Fruit fly (Drosophila melanogaster) whole organism, embryonic: ENCODE data around the gene Ac13E.

Source experiments
- CG10267 ChIP-seq: fragments of 200-800 bp; sonication (Bioruptor generic); optimal IDR thresholded peaks from 2 replicates; lab custom pipeline; 2018; ENCODE audit warnings: missing biosample characterization, mild to moderate bottlenecking, missing genetic modification characterization, moderate library complexity
- CG10366 ChIP-seq: fragments of 200-800 bp; sonication (Bioruptor generic); IDR thresholded peaks from 2 replicates; pipeline ENCODE4 v1.3.6; 2022; ENCODE audit warnings: missing biosample characterization, missing genetic modification characterization
- CG10431 ChIP-seq: fragments of 200-800 bp; sonication (Bioruptor generic); optimal IDR thresholded peaks from 3 replicates; lab custom pipeline; 2018; ENCODE audit warnings: missing biosample characterization, mild to moderate bottlenecking, missing genetic modification characterization
- CG11504 ChIP-seq: fragments of 200-800 bp; sonication (Bioruptor generic); optimal IDR thresholded peaks from 3 replicates; lab custom pipeline; 2019; ENCODE audit warnings: missing biosample characterization, mild to moderate bottlenecking, missing genetic modification characterization, moderate library complexity
- CG12236 ChIP-seq: fragments of 200-800 bp; sonication (Bioruptor generic); optimal IDR thresholded peaks from 2 replicates; lab custom pipeline; 2016; ENCODE audit warnings: missing biosample characterization, missing genetic modification characterization
- CG12299 ChIP-seq: fragments of 200-800 bp; sonication (Bioruptor generic); optimal IDR thresholded peaks from 2 replicates; lab custom pipeline; 2018; ENCODE audit warnings: missing biosample characterization, mild to moderate bottlenecking, missing genetic modification characterization
- CG13287 ChIP-seq: fragments of 200-800 bp; sonication (Bioruptor generic); IDR thresholded peaks from 2 replicates; pipeline ENCODE4 v1.3.6; 2022; ENCODE audit warnings: missing biosample characterization, missing genetic modification characterization; ENCODE audit not compliant: partially characterized antibody
- CG13296 ChIP-seq: fragments of 200-800 bp; sonication (Bioruptor generic); optimal IDR thresholded peaks from 3 replicates; lab custom pipeline; 2018; ENCODE audit warnings: missing biosample characterization, mild to moderate bottlenecking, missing genetic modification characterization
- CG14441 ChIP-seq: fragments of 200-800 bp; sonication (Bioruptor generic); IDR thresholded peaks from 2 replicates; pipeline ENCODE4 v1.3.6; 2022; ENCODE audit warnings: missing biosample characterization, missing genetic modification characterization
- CG14860 ChIP-seq: fragments of 200-800 bp; sonication (Bioruptor generic); IDR thresholded peaks from 3 replicates; pipeline ENCODE4 v1.3.6; 2022; ENCODE audit warnings: missing biosample characterization, missing genetic modification characterization; ENCODE audit not compliant: partially characterized antibody
- CG16815 ChIP-seq: fragments of 200-800 bp; sonication (Bioruptor generic); optimal IDR thresholded peaks from 3 replicates; lab custom pipeline; 2017; ENCODE audit warnings: missing biosample characterization, mild to moderate bottlenecking, missing genetic modification characterization
- CG17829 ChIP-seq: fragments of 200-800 bp; optimal IDR thresholded peaks from 2 replicates; lab custom pipeline; 2019; ENCODE audit warnings: missing biosample characterization, mild to moderate bottlenecking, missing genetic modification characterization, moderate library complexity
- CG2129 ChIP-seq: fragments of 200-800 bp; sonication (Bioruptor generic); IDR thresholded peaks from 2 replicates; pipeline ENCODE4 v1.3.6; 2022; ENCODE audit warnings: missing biosample characterization, missing genetic modification characterization; ENCODE audit not compliant: partially characterized antibody
- CG31441 ChIP-seq: fragments of 200-800 bp; sonication (Bioruptor generic); IDR thresholded peaks from 2 replicates; pipeline ENCODE4 v1.3.6; 2022; ENCODE audit warnings: missing biosample characterization, missing genetic modification characterization
- CG33557 ChIP-seq: fragments of 200-800 bp; sonication (Bioruptor generic); optimal IDR thresholded peaks from 2 replicates; lab custom pipeline; 2019; ENCODE audit warnings: missing biosample characterization, mild to moderate bottlenecking, missing genetic modification characterization, moderate library complexity
- CG34376 ChIP-seq: fragments of 200-800 bp; sonication (Bioruptor generic); optimal IDR thresholded peaks from 2 replicates; lab custom pipeline; 2018; ENCODE audit warnings: missing biosample characterization, mild to moderate bottlenecking, missing genetic modification characterization
- CG6175 ChIP-seq: fragments of 200-800 bp; sonication (Bioruptor generic); IDR thresholded peaks from 3 replicates; pipeline ENCODE4 v1.3.6; 2022; ENCODE audit warnings: missing biosample characterization, missing genetic modification characterization
- CG6689 ChIP-seq: fragments of 200-800 bp; sonication (Bioruptor generic); IDR thresholded peaks from 2 replicates; pipeline ENCODE4 v1.3.6; 2022; ENCODE audit warnings: missing biosample characterization, missing genetic modification characterization
- CG7987 ChIP-seq: fragments of 200-800 bp; sonication (Bioruptor generic); optimal IDR thresholded peaks from 2 replicates; lab custom pipeline; 2018; ENCODE audit warnings: missing biosample characterization, mild to moderate bottlenecking, missing genetic modification characterization, moderate library complexity
- CTCF ChIP-seq: fragments of 200-800 bp; sonication (Bioruptor generic); optimal IDR thresholded peaks from 2 replicates; lab custom pipeline; 2017; ENCODE audit warnings: missing biosample characterization, mild to moderate bottlenecking, missing genetic modification characterization, moderate library complexity
- D ChIP-seq, 2 experiments: fragments of 200-800 bp in 1 of 2; fragments of >200 bp in 1 of 2; sonication (Bioruptor generic) in 1 of 2; optimal IDR thresholded peaks; 2 replicates in 1 of 2; 3 replicates in 1 of 2; lab custom pipeline; 2017; ENCODE audit warnings: mild to moderate bottlenecking in 1 of 2, missing biosample characterization in 1 of 2, missing genetic modification characterization in 1 of 2, missing genetic modification reagents in 1 of 2
- Dad ChIP-seq: fragments of 200-800 bp; sonication (Bioruptor generic); optimal IDR thresholded peaks from 3 replicates; lab custom pipeline; 2016; ENCODE audit warnings: missing biosample characterization, missing genetic modification characterization
- Dbx ChIP-seq: fragments of 200-800 bp; sonication (Bioruptor generic); IDR thresholded peaks from 3 replicates; pipeline ENCODE4 v1.3.6; 2022; ENCODE audit warnings: missing biosample characterization, missing genetic modification characterization
- Hmr ChIP-seq: fragments of 200-800 bp; sonication (Bioruptor generic); optimal IDR thresholded peaks from 3 replicates; lab custom pipeline; 2017; ENCODE audit warnings: mild to moderate bottlenecking, missing biosample characterization, missing genetic modification reagents, missing genetic modification characterization
- Hmx ChIP-seq: fragments of 200-800 bp; sonication (Bioruptor generic); optimal IDR thresholded peaks from 2 replicates; lab custom pipeline; 2016; ENCODE audit warnings: missing biosample characterization, missing genetic modification characterization
- Hr51 ChIP-seq, 2 experiments: fragments of 200-800 bp; sonication (Bioruptor generic); optimal IDR thresholded peaks; 2 replicates in 1 of 2; 3 replicates in 1 of 2; lab custom pipeline; 2016 to 2018; ENCODE audit warnings: missing biosample characterization in 2 of 2, missing genetic modification characterization in 2 of 2, mild to moderate bottlenecking in 1 of 2, moderate library complexity in 1 of 2
- Hsf ChIP-seq: fragments of 200-800 bp; sonication (Bioruptor generic); optimal IDR thresholded peaks from 3 replicates; lab custom pipeline; 2016; ENCODE audit warnings: missing biosample characterization, missing genetic modification characterization
- Lhr ChIP-seq: fragments of 200-800 bp; sonication (Bioruptor generic); optimal IDR thresholded peaks from 3 replicates; lab custom pipeline; 2017; ENCODE audit warnings: mild to moderate bottlenecking, missing biosample characterization, missing genetic modification reagents, missing genetic modification characterization
- Neu2 ChIP-seq: fragments of 200-800 bp; sonication (Bioruptor generic); optimal IDR thresholded peaks from 3 replicates; lab custom pipeline; 2016; ENCODE audit warnings: missing biosample characterization, missing genetic modification characterization, borderline replicate concordance
- aop ChIP-seq: fragments of 200-800 bp; sonication (Bioruptor generic); IDR thresholded peaks from 2 replicates; pipeline ENCODE4 v1.3.6; 2022; ENCODE audit warnings: missing biosample characterization, missing genetic modification characterization
- ap ChIP-seq: fragments of 200-800 bp; sonication (Bioruptor generic); IDR thresholded peaks from 2 replicates; pipeline ENCODE4 v1.3.6; 2022; ENCODE audit warnings: missing biosample characterization, missing genetic modification characterization
- ato ChIP-seq: fragments of 200-800 bp; sonication (Bioruptor generic); IDR thresholded peaks from 2 replicates; pipeline ENCODE4 v1.3.6; 2022; ENCODE audit warnings: missing biosample characterization, missing genetic modification characterization; ENCODE audit not compliant: partially characterized antibody
- btn ChIP-seq: fragments of 200-800 bp; sonication (Bioruptor generic); optimal IDR thresholded peaks from 2 replicates; lab custom pipeline; 2016; ENCODE audit warnings: missing biosample characterization, missing genetic modification characterization
- chif ChIP-seq, 2 experiments: fragments of 200-800 bp; sonication (Bioruptor generic); optimal IDR thresholded peaks; 3 replicates each; lab custom pipeline; 2016; ENCODE audit warnings: missing biosample characterization in 2 of 2, missing genetic modification characterization in 2 of 2
- dysf ChIP-seq: fragments of 200-800 bp; sonication (Bioruptor generic); IDR thresholded peaks from 3 replicates; pipeline ENCODE4 v1.3.6; 2022; ENCODE audit warnings: missing biosample characterization, missing genetic modification characterization
- ftz-f1 ChIP-seq: fragments of 200-800 bp; sonication (Bioruptor generic); optimal IDR thresholded peaks from 2 replicates; lab custom pipeline; 2016; ENCODE audit warnings: missing biosample characterization, missing genetic modification characterization
- her ChIP-seq: fragments of 200-800 bp; sonication (Bioruptor generic); optimal IDR thresholded peaks from 2 replicates; lab custom pipeline; 2016; ENCODE audit warnings: missing biosample characterization, missing genetic modification characterization
- knrl ChIP-seq: fragments of 200-800 bp; sonication (Bioruptor generic); IDR thresholded peaks from 3 replicates; pipeline ENCODE4 v1.3.6; 2022; ENCODE audit warnings: missing biosample characterization, missing genetic modification characterization; ENCODE audit not compliant: partially characterized antibody
- pros ChIP-seq: fragments of 200-800 bp; sonication (Bioruptor generic); optimal IDR thresholded peaks from 3 replicates; lab custom pipeline; 2019; ENCODE audit warnings: missing biosample characterization, mild to moderate bottlenecking, missing genetic modification characterization, moderate library complexity
- ro ChIP-seq: fragments of 200-800 bp; sonication (Bioruptor generic); IDR thresholded peaks from 2 replicates; pipeline ENCODE4 v1.3.6; 2022; ENCODE audit warnings: missing biosample characterization, missing genetic modification characterization
- scrt ChIP-seq: fragments of 200-800 bp; sonication (Bioruptor generic); optimal IDR thresholded peaks from 2 replicates; lab custom pipeline; 2018; ENCODE audit warnings: missing biosample characterization, mild to moderate bottlenecking, missing genetic modification characterization, moderate library complexity
- shn ChIP-seq: fragments of 200-800 bp; sonication (Bioruptor generic); optimal IDR thresholded peaks from 3 replicates; lab custom pipeline; 2016; ENCODE audit warnings: missing biosample characterization, missing genetic modification characterization
- slou ChIP-seq: fragments of 200-800 bp; sonication (Bioruptor generic); optimal IDR thresholded peaks from 3 replicates; lab custom pipeline; 2016; ENCODE audit warnings: missing biosample characterization, missing genetic modification characterization
- slp2 ChIP-seq: fragments of 200-800 bp; sonication (Bioruptor generic); optimal IDR thresholded peaks from 2 replicates; lab custom pipeline; 2016; ENCODE audit warnings: missing biosample characterization, missing genetic modification characterization
- sna ChIP-seq: fragments of 200-800 bp; sonication (Bioruptor generic); IDR thresholded peaks from 2 replicates; pipeline ENCODE4 v1.3.6; 2022; ENCODE audit warnings: missing biosample characterization, missing genetic modification characterization; ENCODE audit not compliant: partially characterized antibody
- tap ChIP-seq: fragments of 200-800 bp; optimal IDR thresholded peaks from 3 replicates; lab custom pipeline; 2019; ENCODE audit warnings: missing biosample characterization, mild to moderate bottlenecking, missing genetic modification characterization, moderate library complexity
- tll ChIP-seq, 2 experiments: fragments of 200-800 bp in 1 of 2; fragments of >200 bp in 1 of 2; sonication (Bioruptor generic) in 1 of 2; optimal IDR thresholded peaks; 2 replicates each; lab custom pipeline; 2017 to 2019; ENCODE audit warnings: missing biosample characterization in 2 of 2, missing genetic modification characterization in 2 of 2, mild to moderate bottlenecking in 1 of 2, moderate library complexity in 1 of 2
- toy ChIP-seq: fragments of 200-800 bp; sonication (Bioruptor generic); IDR thresholded peaks from 2 replicates; pipeline ENCODE4 v1.3.6; 2022; ENCODE audit warnings: missing biosample characterization, missing genetic modification characterization
- unc-4 ChIP-seq: fragments of 200-800 bp; sonication (Bioruptor generic); IDR thresholded peaks from 2 replicates; pipeline ENCODE4 v1.3.6; 2022; ENCODE audit warnings: missing biosample characterization, missing genetic modification characterization; ENCODE audit not compliant: partially characterized antibody
- wor ChIP-seq: fragments of 200-800 bp; sonication (Bioruptor generic); IDR thresholded peaks from 2 replicates; pipeline ENCODE4 v1.3.6; 2022; ENCODE audit warnings: missing biosample characterization, missing genetic modification characterization

Ac13E gene

dm6 chrX:15498791-15499190, 55.3 kb downstream of the Ac13E start (continued):
- TF ChIP-seq CG10431 (GFP tag; lab: Kevin White, UChicago) (no peak), CG6175 (GFP tag; lab: Robert Waterston, UW) (0 out of 3 replicates have a peak, but pooled peaks have one; percentile 32), toy (GFP tag; lab: Robert Waterston, UW) (no peak), Hmx (no peak), CG17829 (tag; lab: Kevin White, UChicago) (peak; percentile 57), shn (GFP tag; lab: Kevin White, UChicago) (no peak), unc-4 (no peak), CG31441 (GFP tag; lab: Robert Waterston, UW) (0 out of 2 replicates have a peak, but pooled peaks have one; percentile 17), CG10267 (tag; lab: Kevin White, UChicago) (no peak), CG13296 (GFP tag; lab: Kevin White, UChicago) (no peak), knrl (no peak), slou (GFP tag; lab: Kevin White, UChicago) (no peak), CG10366 (GFP tag; lab: Robert Waterston, UW) (no peak), sna (GFP tag; lab: Robert Waterston, UW) (no peak), Hr51 (GFP tag; optimal IDR thresholded peaks at IDR 0.05; lab: Kevin White, UChicago) (peak in 1 of 2 experiments; percentile 0), CTCF (GFP tag; lab: Kevin White, UChicago) (peak; percentile 50), CG33557 (GFP tag; lab: Kevin White, UChicago) (peak; percentile 61), CG14441 (GFP tag; lab: Robert Waterston, UW) (no peak), scrt (no peak), CG12299 (tag; lab: Kevin White, UChicago) (no peak), CG2129 (GFP tag; lab: Robert Waterston, UW) (no peak), CG12236 (no peak), CG7987 (GFP tag; lab: Kevin White, UChicago) (no peak), CG14860 (GFP tag; lab: Robert Waterston, UW) (no peak), D (optimal IDR thresholded peaks at IDR 0.05; lab: Kevin White, UChicago) (no peak), D (GFP tag; optimal IDR thresholded peaks at IDR 0.05; lab: Kevin White, UChicago) (no peak), ap (no peak), Lhr (GFP tag; lab: Kevin White, UChicago) (peak; percentile 1), tll (GFP tag; optimal IDR thresholded peaks at IDR 0.05; lab: Kevin White, UChicago) (no peak), ftz-f1 (GFP tag; lab: Kevin White, UChicago) (no peak), ro (GFP tag; lab: Robert Waterston, UW) (no peak), aop (GFP tag; lab: Robert Waterston, UW) (no peak), ato (no peak), CG34376 (GFP tag; lab: Kevin White, UChicago) (peak; percentile 2), CG11504 (tag; lab: Kevin White, UChicago) (peak; percentile 19), tap (tag; lab: Kevin White, UChicago) (peak; percentile 15), CG6689 (no peak), Neu2 (GFP tag; lab: Kevin White, UChicago) (no peak), Hsf (GFP tag; lab: Kevin White, UChicago) (no peak), CG16815 (no peak), CG13287 (GFP tag; lab: Robert Waterston, UW) (no peak), dysf (GFP tag; lab: Robert Waterston, UW) (no peak), wor (GFP tag; lab: Robert Waterston, UW) (no peak), pros (no peak), her (GFP tag; lab: Kevin White, UChicago) (peak; percentile 3), Dbx (GFP tag; lab: Robert Waterston, UW) (no peak), chif (GFP tag; optimal IDR thresholded peaks at IDR 0.05; lab: Kevin White, UChicago) (peak in 1 of 2 experiments; percentile 22), Dad (peak; percentile 9), slp2 (no peak), Hmr (no peak), btn (GFP tag; lab: Kevin White, UChicago) (no peak)
